Worm (Caenorhabditis elegans) whole organism, midembryonic: Measurements from ENCODE around the gene clec-227.

Experiments used
- T22C8.4 ChIP-seq: fragments of 200-800 bp; sonication (Bioruptor generic); IDR thresholded peaks from 2 replicates; pipeline ENCODE4 v1.3.6; 2022; ENCODE audit warnings: missing genetic modification characterization, missing compliant biosample characterization
- cog-1 ChIP-seq: sonication (generic microtip); optimal IDR thresholded peaks from 2 replicates; lab custom pipeline; 2016; ENCODE audit warnings: missing genetic modification characterization, missing compliant biosample characterization
- flt-1 ChIP-seq: fragments of 200-800 bp; sonication (Bioruptor generic); IDR thresholded peaks from 2 replicates; pipeline ENCODE4 v1.3.6; 2022; ENCODE audit warnings: missing genetic modification characterization, missing compliant biosample characterization
- klf-2 ChIP-seq: fragments of 200-800 bp; sonication (Bioruptor generic); conservative IDR thresholded peaks from 2 replicates; pipeline ENCODE4 v1.3.6; 2022; ENCODE audit warnings: missing genetic modification reagents, missing genetic modification characterization, missing compliant biosample characterization
- med-1 ChIP-seq: sonication (generic microtip); optimal IDR thresholded peaks from 2 replicates; lab custom pipeline; 2017; ENCODE audit warnings: missing genetic modification characterization, mild to moderate bottlenecking, missing compliant biosample characterization, antibody characterized with exemption, missing genetic modification reagents; ENCODE audit not compliant: insufficient read depth
- ref-1 ChIP-seq: fragments of 200-800 bp; sonication (Bioruptor generic); conservative IDR thresholded peaks from 2 replicates; pipeline ENCODE4 v1.3.6; 2022; ENCODE audit warnings: missing genetic modification reagents, missing genetic modification characterization, missing compliant biosample characterization
- tab-1 ChIP-seq: fragments of 200-800 bp; sonication (Bioruptor generic); IDR thresholded peaks from 2 replicates; pipeline ENCODE4 v1.3.6; 2022; ENCODE audit warnings: missing genetic modification characterization, missing compliant biosample characterization
- ztf-23 ChIP-seq: fragments of 200-800 bp; sonication (Bioruptor generic); IDR thresholded peaks from 2 replicates; pipeline ENCODE4 v1.3.6; 2022; ENCODE audit warnings: missing genetic modification reagents, missing genetic modification characterization, missing compliant biosample characterization
- ztf-29 ChIP-seq: fragments of 200-800 bp; sonication (Bioruptor generic); IDR thresholded peaks from 2 replicates; pipeline ENCODE4 v1.3.6; 2022; ENCODE audit warnings: missing genetic modification reagents, missing genetic modification characterization, missing compliant biosample characterization

Gene clec-227

DNA sequence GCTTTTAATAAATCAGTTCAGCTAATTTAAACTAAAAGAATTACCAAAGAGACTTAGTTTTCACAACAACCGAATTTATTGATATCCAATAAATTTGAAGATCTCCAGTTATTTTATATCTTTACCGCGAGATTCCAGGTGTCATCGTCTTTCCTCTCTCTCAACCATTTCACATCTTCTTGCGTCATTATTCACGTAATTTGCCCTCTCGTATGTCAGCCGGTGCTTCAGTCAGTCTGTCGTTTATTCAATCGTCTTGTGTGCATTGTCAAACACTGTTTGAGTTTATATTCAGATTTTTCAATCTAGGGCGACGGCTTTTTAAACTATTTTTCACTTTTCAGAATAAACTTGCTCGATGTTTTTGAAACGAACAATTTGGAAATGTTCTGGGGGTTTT is 35.0 kb upstream of the clec-227 start:
- TF ChIP-seq T22C8.4, result no peak
- no peak for TF ChIP-seq ztf-23
- TF ChIP-seq klf-2 (GFP tag; lab: Robert Waterston, UW), result no peak
- no peak for TF ChIP-seq ztf-29 (GFP tag; lab: Robert Waterston, UW)
- no peak for TF ChIP-seq cog-1 (tag; lab: Kevin White, UChicago)
- TF ChIP-seq flt-1 (GFP tag; lab: Robert Waterston, UW), result no peak
- TF ChIP-seq med-1 (GFP tag; lab: Kevin White, UChicago), result no peak
- no peak for TF ChIP-seq tab-1 (GFP tag; lab: Robert Waterston, UW)
- TF ChIP-seq ref-1 (GFP tag; lab: Robert Waterston, UW), result no peak

DNA sequence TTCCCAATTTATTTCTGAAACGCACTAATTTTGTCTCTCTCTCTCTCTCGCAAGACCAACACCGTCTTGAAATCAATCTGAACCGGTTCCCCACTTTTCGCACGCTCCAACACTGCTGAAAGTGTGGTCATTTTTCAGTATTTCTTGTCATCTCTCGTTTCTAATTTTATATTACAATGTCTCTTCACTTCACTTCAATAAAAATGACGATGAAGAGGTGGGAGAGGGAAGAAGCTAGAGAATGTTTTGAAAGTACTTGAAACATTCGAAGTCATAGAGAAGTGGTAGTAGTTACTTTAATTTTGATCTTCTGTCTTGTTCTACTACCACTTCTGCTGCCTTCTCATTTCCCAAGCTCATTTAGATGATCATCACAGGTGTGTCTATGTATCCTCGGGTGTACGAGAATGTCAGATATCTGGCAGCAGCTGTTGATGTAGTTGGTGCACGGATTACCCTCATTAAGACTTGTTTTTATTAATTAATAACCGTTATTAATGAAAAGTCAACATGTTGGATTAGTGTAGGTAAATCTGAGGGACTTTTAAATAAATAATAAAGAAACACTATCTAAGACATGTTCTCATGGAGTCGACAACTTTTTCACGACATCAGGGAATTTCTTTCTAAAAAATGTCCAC is 34.1 kb upstream of the clec-227 start:
- TF ChIP-seq cog-1 (tag; lab: Kevin White, UChicago) (no peak), ref-1 (GFP tag; lab: Robert Waterston, UW) (no peak)

DNA sequence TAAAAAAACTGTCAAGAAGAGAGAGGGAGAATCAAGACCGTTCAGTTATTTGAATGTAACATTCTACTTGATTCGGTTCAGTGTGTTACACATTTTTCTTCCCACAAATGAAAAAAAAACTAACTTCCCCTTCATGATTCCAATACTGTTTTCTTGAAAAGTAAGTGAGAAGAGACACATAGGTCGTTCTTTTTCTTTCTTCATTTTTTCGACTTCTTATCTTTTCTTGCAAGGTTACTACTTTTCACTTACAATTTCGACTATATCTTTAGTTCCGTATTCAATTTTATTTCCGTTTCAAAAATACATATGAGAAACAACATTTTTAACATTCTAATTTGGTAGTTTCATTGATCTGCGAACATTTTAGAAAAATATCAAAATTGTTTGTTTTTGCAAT is 33.1 kb upstream of the clec-227 start:
- no peak for TF ChIP-seq cog-1 (tag; lab: Kevin White, UChicago)
- TF ChIP-seq ztf-23, result no peak
- no peak for TF ChIP-seq flt-1 (GFP tag; lab: Robert Waterston, UW)
- no peak for TF ChIP-seq klf-2 (GFP tag; lab: Robert Waterston, UW)
- no peak for TF ChIP-seq ztf-29 (GFP tag; lab: Robert Waterston, UW)
- TF ChIP-seq ref-1 (GFP tag; lab: Robert Waterston, UW), result no peak
- TF ChIP-seq med-1 (GFP tag; lab: Kevin White, UChicago), result no peak
- TF ChIP-seq tab-1 (GFP tag; lab: Robert Waterston, UW), result no peak
- no peak for TF ChIP-seq T22C8.4

DNA sequence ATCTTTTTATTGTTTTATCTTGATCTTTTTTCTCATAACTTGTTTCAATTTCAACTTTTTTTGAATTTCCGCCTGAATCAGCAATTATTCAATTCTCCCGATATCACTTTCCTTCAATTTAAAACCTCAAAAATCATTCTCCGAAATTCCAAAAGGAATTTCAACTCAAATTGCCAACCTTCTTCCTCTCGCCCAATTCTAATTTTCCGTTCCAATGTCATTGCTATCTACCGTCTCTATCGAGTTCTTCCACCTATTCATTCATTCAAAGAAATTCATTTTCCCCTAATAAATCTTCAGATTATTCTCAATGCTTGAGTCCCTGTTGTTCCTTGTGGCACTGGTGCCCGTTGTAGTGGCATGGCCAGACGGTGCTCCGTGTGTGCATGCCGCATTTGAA is 31.5 kb upstream of the clec-227 start, which contains the start of gene F23B12.4:
TSS of gene F23B12.4 (plus strand) at position 301 of the 400 bp plus-strand sequence.
- TF ChIP-seq ztf-29 (GFP tag; lab: Robert Waterston, UW) (no peak), ref-1 (GFP tag; lab: Robert Waterston, UW) (no peak), cog-1 (tag; lab: Kevin White, UChicago) (no peak), klf-2 (GFP tag; lab: Robert Waterston, UW) (no peak), tab-1 (GFP tag; lab: Robert Waterston, UW) (no peak), med-1 (GFP tag; lab: Kevin White, UChicago) (no peak), ztf-23 (no peak), T22C8.4 (no peak), flt-1 (GFP tag; lab: Robert Waterston, UW) (no peak)

ce11 chrV:14443471-14444015 is 28.8 kb upstream of the clec-227 start:
- peak; percentile 63 for TF ChIP-seq ztf-23
- 0 out of 2 replicates have a peak, but pooled peaks have one; percentile 14 for TF ChIP-seq tab-1 (GFP tag; lab: Robert Waterston, UW)

DNA sequence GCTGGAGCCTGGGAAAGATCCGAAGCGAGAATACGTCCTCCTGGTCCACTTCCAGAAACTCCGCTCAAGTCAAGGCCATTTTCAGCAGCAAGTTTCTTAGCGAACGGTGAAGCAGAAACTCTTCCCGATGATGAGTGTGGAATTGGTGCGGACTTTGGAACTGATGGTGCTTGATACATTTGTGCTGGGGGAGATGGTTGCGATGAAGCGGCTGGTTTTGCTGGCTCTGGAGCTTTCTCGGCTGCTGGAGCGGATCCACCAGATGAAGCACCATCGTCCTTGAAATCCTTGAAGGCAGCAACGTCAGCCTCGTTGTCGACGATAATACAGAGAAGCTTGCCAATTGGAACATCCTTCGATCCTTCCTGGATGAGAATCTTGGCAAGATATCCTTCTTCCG is 25.9 kb upstream of the clec-227 start:
- no peak for TF ChIP-seq tab-1 (GFP tag; lab: Robert Waterston, UW)
- no peak for TF ChIP-seq cog-1 (tag; lab: Kevin White, UChicago)
- no peak for TF ChIP-seq klf-2 (GFP tag; lab: Robert Waterston, UW)
- no peak for TF ChIP-seq ztf-29 (GFP tag; lab: Robert Waterston, UW)
- TF ChIP-seq ref-1 (GFP tag; lab: Robert Waterston, UW), result no peak
- TF ChIP-seq T22C8.4, result no peak

- TF ChIP-seq ztf-29 (GFP tag; lab: Robert Waterston, UW) (no peak), flt-1 (GFP tag; lab: Robert Waterston, UW) (no peak), klf-2 (GFP tag; lab: Robert Waterston, UW) (no peak), ztf-23 (no peak), cog-1 (tag; lab: Kevin White, UChicago) (no peak), T22C8.4 (no peak), tab-1 (GFP tag; lab: Robert Waterston, UW) (no peak), med-1 (GFP tag; lab: Kevin White, UChicago) (no peak), ref-1 (GFP tag; lab: Robert Waterston, UW) (no peak)
Measured at ce11 chrV:14447240-14447763, 25.0 kb upstream of the clec-227 start, which contains the start of the genes dlat-1 and fntb-1. Gene dlat-1 (minus strand): TSS chrV:14447290. Gene fntb-1 (plus strand): TSS chrV:14447651.

DNA sequence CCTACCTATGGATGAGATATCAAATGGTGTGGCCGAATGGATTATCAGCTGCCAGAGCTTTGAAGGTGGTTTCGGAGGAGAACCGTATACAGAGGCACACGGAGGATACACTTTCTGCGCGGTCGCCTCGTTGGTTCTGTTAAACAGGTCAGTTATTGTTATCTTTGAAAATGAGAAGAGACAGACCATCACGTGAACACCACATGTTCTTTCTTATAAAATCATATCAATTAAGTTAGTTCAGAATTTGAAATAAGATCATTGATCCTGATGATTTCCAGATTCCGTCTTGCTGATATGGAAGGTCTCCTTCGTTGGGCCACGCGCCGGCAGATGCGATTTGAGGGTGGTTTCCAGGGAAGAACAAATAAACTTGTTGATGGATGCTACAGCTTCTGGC is 23.7 kb upstream of the clec-227 start:
- no peak for TF ChIP-seq tab-1 (GFP tag; lab: Robert Waterston, UW)
- no peak for TF ChIP-seq ztf-29 (GFP tag; lab: Robert Waterston, UW)

- TF ChIP-seq klf-2 (GFP tag; lab: Robert Waterston, UW) (no peak), tab-1 (GFP tag; lab: Robert Waterston, UW) (no peak), ztf-29 (GFP tag; lab: Robert Waterston, UW) (no peak), ref-1 (GFP tag; lab: Robert Waterston, UW) (no peak), T22C8.4 (no peak), cog-1 (tag; lab: Kevin White, UChicago) (no peak), flt-1 (GFP tag; lab: Robert Waterston, UW) (no peak), med-1 (GFP tag; lab: Kevin White, UChicago) (no peak)
Measured at ce11 chrV:14449397-14449796, 22.9 kb upstream of the clec-227 start, which contains the start of gene F23B12.7. Gene F23B12.7 (plus strand): TSS chrV:14449697.

- TF ChIP-seq ref-1 (GFP tag; lab: Robert Waterston, UW) (no peak), T22C8.4 (no peak), klf-2 (GFP tag; lab: Robert Waterston, UW) (no peak), cog-1 (tag; lab: Kevin White, UChicago) (no peak), tab-1 (GFP tag; lab: Robert Waterston, UW) (no peak), flt-1 (GFP tag; lab: Robert Waterston, UW) (no peak), med-1 (GFP tag; lab: Kevin White, UChicago) (no peak), ztf-29 (GFP tag; lab: Robert Waterston, UW) (no peak), ztf-23 (no peak)
Measured at ce11 chrV:14456626-14457025, 15.7 kb upstream of the clec-227 start, which contains the start of gene bmk-1. Gene bmk-1 (minus strand): TSS chrV:14456984.
